Fruit fly (Drosophila melanogaster): Measurements from ENCODE around the gene CG9698.

The CG9698 gene

DNA sequence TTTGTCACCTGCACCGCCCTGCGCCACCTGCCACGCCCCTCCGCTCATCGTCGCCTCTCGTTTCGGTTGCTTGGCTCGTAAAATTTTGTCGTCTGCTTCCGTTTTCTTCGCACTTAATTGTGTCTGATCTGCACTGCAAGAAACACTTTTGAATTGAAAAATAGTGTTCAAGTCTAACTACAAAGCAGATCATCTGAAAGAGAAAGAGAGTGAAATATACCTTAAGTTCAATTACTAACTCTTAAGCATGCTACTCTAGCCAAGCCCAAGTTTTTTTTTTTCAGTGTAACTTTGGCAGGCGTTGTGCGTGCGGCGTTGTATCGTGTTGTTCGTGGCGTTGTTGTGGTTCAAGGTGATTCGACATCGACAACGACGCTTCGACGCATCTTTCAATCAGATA lies 25.6 kb downstream of the CG9698 start (continued):
- TF ChIP-seq fd85E (GFP tag; optimal IDR thresholded peaks at IDR 0.05) (no peak), lz (GFP tag; optimal IDR thresholded peaks at IDR 0.05) (peak; percentile 64), Hr4 (GFP tag; optimal IDR thresholded peaks at IDR 0.05) (peak; percentile 70), esn (GFP tag; optimal IDR thresholded peaks at IDR 0.05) (peak; percentile 51), CG16779 (tag; optimal IDR thresholded peaks at IDR 0.05) (peak; percentile 9), pdm3 (GFP tag; optimal IDR thresholded peaks at IDR 0.05) (peak; percentile 71), CG6854 (GFP tag; optimal IDR thresholded peaks at IDR 0.05) (no peak), Ets21C (GFP tag; optimal IDR thresholded peaks at IDR 0.05) (peak; percentile 22)

DNA sequence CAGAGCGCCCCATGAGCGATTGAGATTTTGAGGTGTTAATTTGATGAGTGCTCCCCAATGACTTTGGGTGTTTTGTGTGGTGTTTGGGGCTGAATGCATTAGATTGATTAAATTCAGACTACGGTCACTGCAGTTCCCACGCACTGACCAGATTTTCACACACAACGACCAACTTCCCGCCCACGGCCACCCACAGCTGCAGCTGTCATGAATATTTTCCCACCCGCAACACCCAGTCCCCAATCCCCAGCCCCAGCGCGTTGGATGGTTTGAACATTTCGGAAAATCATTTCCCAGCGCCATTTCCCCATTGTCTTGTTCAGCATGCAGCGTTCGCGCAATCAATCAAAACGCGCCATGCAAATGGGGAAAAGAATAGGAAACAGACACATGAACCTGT lies 26.9 kb downstream of the CG9698 start:
- TF ChIP-seq vri (GFP tag; optimal IDR thresholded peaks at IDR 0.05) (no peak), CG11762 (GFP tag; optimal IDR thresholded peaks at IDR 0.05; ENCODE audit: insufficient read depth) (no peak), Smox (GFP tag; optimal IDR thresholded peaks at IDR 0.05) (no peak), dsx (GFP tag; optimal IDR thresholded peaks at IDR 0.05; ENCODE audit: poor library complexity, severe bottlenecking) (no peak), ss (GFP tag; optimal IDR thresholded peaks at IDR 0.05) (no peak), CG6808 (GFP tag; optimal IDR thresholded peaks at IDR 0.05) (no peak), dac (GFP tag; optimal IDR thresholded peaks at IDR 0.05) (no peak), CG8119 (GFP tag; IDR thresholded peaks at IDR 0.05) (no peak), svp (GFP tag) (no peak), Ets96B (tag; optimal IDR thresholded peaks at IDR 0.05) (no peak), CG9139 (GFP tag; optimal IDR thresholded peaks at IDR 0.05) (no peak), Lpt (GFP tag; optimal IDR thresholded peaks at IDR 0.05) (no peak), CG34406 (GFP tag; optimal IDR thresholded peaks at IDR 0.05) (no peak)

DNA sequence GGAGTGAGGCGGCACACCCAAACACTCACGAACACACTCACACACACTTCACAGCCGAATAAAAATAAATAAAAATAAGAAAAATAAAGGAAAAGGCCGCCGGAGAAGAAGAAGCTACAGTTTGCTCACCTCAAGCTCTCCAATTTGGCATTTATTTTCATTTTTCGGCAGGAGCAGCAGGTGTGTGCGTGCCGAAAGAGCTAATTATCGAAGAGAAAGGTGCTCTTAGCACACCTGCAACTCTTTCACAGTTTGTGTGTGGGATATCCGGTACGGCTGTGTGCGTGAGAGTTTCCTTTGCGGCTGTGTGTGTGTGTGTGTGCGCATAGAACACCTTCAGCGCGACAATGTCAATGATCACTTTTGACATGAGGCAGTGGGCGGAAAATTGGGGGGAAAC lies 30.4 kb downstream of the CG9698 start:
- no peak for TF ChIP-seq svp (GFP tag)
- no peak for TF ChIP-seq OdsH (GFP tag; optimal IDR thresholded peaks at IDR 0.05)
- no peak for TF ChIP-seq CG1621 (tag; optimal IDR thresholded peaks at IDR 0.05)
- TF ChIP-seq CG3919 (GFP tag; optimal IDR thresholded peaks at IDR 0.05) = no peak
- TF ChIP-seq pdm3 (GFP tag; optimal IDR thresholded peaks at IDR 0.05) = no peak
- TF ChIP-seq Smox (GFP tag; optimal IDR thresholded peaks at IDR 0.05) = no peak
- no peak for TF ChIP-seq CG10631 (GFP tag; optimal IDR thresholded peaks at IDR 0.05)
- TF ChIP-seq net (GFP tag; optimal IDR thresholded peaks at IDR 0.05) = no peak

DNA sequence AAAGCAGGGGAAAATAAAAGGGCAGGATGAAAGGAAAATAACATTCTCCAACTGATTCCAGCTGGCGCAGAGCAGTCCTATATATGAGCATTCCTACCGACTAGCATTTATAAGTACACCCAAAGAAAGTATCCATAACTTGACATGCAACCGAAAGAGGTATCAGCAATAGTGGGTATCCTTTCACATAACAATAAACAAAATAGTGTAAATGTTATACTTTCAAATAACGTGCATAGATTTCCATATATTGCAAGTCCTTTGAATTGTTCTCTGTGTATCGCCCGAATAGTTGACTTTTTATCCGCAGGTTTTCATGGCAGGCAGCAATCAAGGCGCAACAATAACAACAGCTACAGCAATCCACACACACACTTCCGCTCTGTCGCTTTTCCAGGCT lies 35.5 kb downstream of the CG9698 start:
- TF ChIP-seq salr (GFP tag; optimal IDR thresholded peaks at IDR 0.05) = peak in 1 of 2 experiments; percentile 8
- no peak for TF ChIP-seq esn (GFP tag; optimal IDR thresholded peaks at IDR 0.05)
- TF ChIP-seq CG1621 (tag; optimal IDR thresholded peaks at IDR 0.05) = no peak
- peak; percentile 2 for TF ChIP-seq CG3919 (GFP tag; optimal IDR thresholded peaks at IDR 0.05)
- no peak for TF ChIP-seq Gug (GFP tag; IDR thresholded peaks at IDR 0.05)
- no peak for TF ChIP-seq CG6163 (GFP tag; IDR thresholded peaks at IDR 0.05)
- no peak for TF ChIP-seq Sox102F (GFP tag; optimal IDR thresholded peaks at IDR 0.05)
- peak; percentile 26 for TF ChIP-seq CG10631 (GFP tag; optimal IDR thresholded peaks at IDR 0.05)
- no peak for TF ChIP-seq CG11902 (GFP tag; optimal IDR thresholded peaks at IDR 0.05)
- no peak for TF ChIP-seq CG10669 (GFP tag; optimal IDR thresholded peaks at IDR 0.05)
- no peak for TF ChIP-seq Lpt (GFP tag; optimal IDR thresholded peaks at IDR 0.05)
- TF ChIP-seq fd85E (GFP tag; optimal IDR thresholded peaks at IDR 0.05) = no peak
- no peak for TF ChIP-seq CG3032 (tag; optimal IDR thresholded peaks at IDR 0.05)
- no peak for TF ChIP-seq CG6808 (GFP tag; optimal IDR thresholded peaks at IDR 0.05)
- no peak for TF ChIP-seq spab (GFP tag; optimal IDR thresholded peaks at IDR 0.05)
- TF ChIP-seq CG6276 (GFP tag; optimal IDR thresholded peaks at IDR 0.05) = no peak
- peak; percentile 24; the same call in 1 of the 2 replicates for TF ChIP-seq CG15336 (GFP tag; IDR thresholded peaks at IDR 0.05)
- no peak for TF ChIP-seq eg (GFP tag; IDR thresholded peaks at IDR 0.05)
- TF ChIP-seq CG32006 (GFP tag; optimal IDR thresholded peaks at IDR 0.05) = peak; percentile 39
- no peak for TF ChIP-seq topi (GFP tag; optimal IDR thresholded peaks at IDR 0.05)
- no peak for TF ChIP-seq fkh (GFP tag; optimal IDR thresholded peaks at IDR 0.05)
- TF ChIP-seq OdsH (GFP tag; optimal IDR thresholded peaks at IDR 0.05) = peak; percentile 11
- TF ChIP-seq Hr38 (GFP tag; optimal IDR thresholded peaks at IDR 0.05) = no peak
- TF ChIP-seq Hr39 (GFP tag; optimal IDR thresholded peaks at IDR 0.05) = no peak
- no peak for TF ChIP-seq pdm3 (GFP tag; optimal IDR thresholded peaks at IDR 0.05)
- no peak for TF ChIP-seq CG7368 (GFP tag; optimal IDR thresholded peaks at IDR 0.05)
- no peak for TF ChIP-seq vri (GFP tag; optimal IDR thresholded peaks at IDR 0.05)
- no peak for TF ChIP-seq ss (GFP tag; optimal IDR thresholded peaks at IDR 0.05)
- no peak for TF ChIP-seq Ets21C (GFP tag; optimal IDR thresholded peaks at IDR 0.05)
- TF ChIP-seq Met (GFP tag; optimal IDR thresholded peaks at IDR 0.05) = no peak
- TF ChIP-seq dsx (GFP tag; optimal IDR thresholded peaks at IDR 0.05; ENCODE audit: poor library complexity, severe bottlenecking) = no peak
- no peak for TF ChIP-seq CG34406 (GFP tag; optimal IDR thresholded peaks at IDR 0.05)
- TF ChIP-seq CG6854 (GFP tag; optimal IDR thresholded peaks at IDR 0.05) = no peak
- TF ChIP-seq Hr4 (GFP tag; optimal IDR thresholded peaks at IDR 0.05) = peak; percentile 31

Data from whole organism, prepupa.